Worm (Caenorhabditis elegans): ENCODE measurements around the gene nas-9.

ce11 chrV:4801943-4802342 is 37.9 kb downstream of the nas-9 start:
- TF ChIP-seq syd-9 (tag; optimal IDR thresholded peaks at IDR 0.05): no peak
- TF ChIP-seq pha-2 (tag; optimal IDR thresholded peaks at IDR 0.05): no peak
- TF ChIP-seq hlh-13 (GFP tag; optimal IDR thresholded peaks at IDR 0.05): no peak
- TF ChIP-seq ttx-3 (tag; optimal IDR thresholded peaks at IDR 0.05): no peak
- TF ChIP-seq ama-1 (optimal IDR thresholded peaks at IDR 0.05): no peak
- TF ChIP-seq ceh-30 (tag; optimal IDR thresholded peaks at IDR 0.05): no peak

Measured in whole organism, late embryonic.